Fruit fly (Drosophila melanogaster) whole organism, embryonic: ENCODE measurements around the gene Top3alpha.

Experiments used
- B-H2 ChIP-seq: fragments of 200-800 bp; sonication (Bioruptor generic); optimal IDR thresholded peaks from 2 replicates; lab custom pipeline; 2018; ENCODE audit warnings: missing biosample characterization, mild to moderate bottlenecking, missing genetic modification characterization
- Bdp1 ChIP-seq: fragments of 200-800 bp; sonication (Bioruptor generic); optimal IDR thresholded peaks from 3 replicates; lab custom pipeline; 2016; ENCODE audit warnings: missing biosample characterization, missing genetic modification characterization
- Blimp-1 ChIP-seq: fragments of 200-800 bp; sonication (Bioruptor generic); optimal IDR thresholded peaks from 3 replicates; lab custom pipeline; 2018; ENCODE audit warnings: missing biosample characterization, missing genetic modification characterization, mild to moderate bottlenecking, moderate library complexity, missing genetic modification reagents
- C15 ChIP-seq: fragments of 200-800 bp; sonication (Bioruptor generic); IDR thresholded peaks from 3 replicates; pipeline ENCODE4 v1.3.6; 2022; ENCODE audit warnings: missing biosample characterization, missing genetic modification characterization
- CG10209 ChIP-seq: fragments of 200-800 bp; sonication (Bioruptor generic); optimal IDR thresholded peaks from 3 replicates; lab custom pipeline; 2017; ENCODE audit warnings: missing biosample characterization, mild to moderate bottlenecking, missing genetic modification characterization, missing genetic modification reagents
- CG10274 ChIP-seq: fragments of 200-800 bp; sonication (Bioruptor generic); optimal IDR thresholded peaks from 3 replicates; lab custom pipeline; 2017; ENCODE audit warnings: missing biosample characterization, mild to moderate bottlenecking, missing genetic modification characterization
- CG10979 ChIP-seq: fragments of 200-800 bp; sonication (Bioruptor generic); optimal IDR thresholded peaks from 2 replicates; lab custom pipeline; 2018; ENCODE audit warnings: missing biosample characterization, mild to moderate bottlenecking, missing genetic modification characterization, moderate library complexity
- CG11247 ChIP-seq: fragments of 200-800 bp; sonication (Bioruptor generic); IDR thresholded peaks from 2 replicates; pipeline ENCODE4 v1.3.6; 2022; ENCODE audit warnings: missing biosample characterization, missing genetic modification characterization
- CG11398 ChIP-seq: fragments of 200-800 bp; sonication (Bioruptor generic); optimal IDR thresholded peaks from 2 replicates; lab custom pipeline; 2016; ENCODE audit warnings: missing biosample characterization, missing genetic modification characterization
- CG12236 ChIP-seq: fragments of 200-800 bp; sonication (Bioruptor generic); optimal IDR thresholded peaks from 2 replicates; lab custom pipeline; 2016; ENCODE audit warnings: missing biosample characterization, missing genetic modification characterization
- CG17802 ChIP-seq: fragments of 200-800 bp; sonication (Bioruptor generic); optimal IDR thresholded peaks from 2 replicates; lab custom pipeline; 2018; ENCODE audit warnings: missing biosample characterization, mild to moderate bottlenecking, missing genetic modification characterization, moderate library complexity
- CG3163 ChIP-seq: fragments of 200-800 bp; sonication (Bioruptor generic); optimal IDR thresholded peaks from 3 replicates; lab custom pipeline; 2016; ENCODE audit warnings: missing biosample characterization, missing genetic modification characterization
- CG3407 ChIP-seq: fragments of 200-800 bp; sonication (Bioruptor generic); optimal IDR thresholded peaks from 2 replicates; lab custom pipeline; 2018; ENCODE audit warnings: missing biosample characterization, mild to moderate bottlenecking, missing genetic modification characterization
- CG34422 ChIP-seq: fragments of 200-800 bp; sonication (Bioruptor generic); IDR thresholded peaks from 3 replicates; pipeline ENCODE4 v1.3.6; 2022; ENCODE audit warnings: missing biosample characterization, missing genetic modification characterization
- CG3995 ChIP-seq: fragments of 200-800 bp; sonication (Bioruptor generic); optimal IDR thresholded peaks from 3 replicates; lab custom pipeline; 2016; ENCODE audit warnings: missing biosample characterization, missing genetic modification characterization
- CG8359 ChIP-seq: fragments of 200-800 bp; sonication (Bioruptor generic); optimal IDR thresholded peaks from 2 replicates; lab custom pipeline; 2017; ENCODE audit warnings: missing biosample characterization, mild to moderate bottlenecking, missing genetic modification characterization, borderline replicate concordance
- D19A ChIP-seq: fragments of 200-800 bp; optimal IDR thresholded peaks from 3 replicates; lab custom pipeline; 2019; ENCODE audit warnings: missing biosample characterization, mild to moderate bottlenecking, missing genetic modification characterization, moderate library complexity
- D19B ChIP-seq: fragments of 200-800 bp; sonication (Bioruptor generic); optimal IDR thresholded peaks from 2 replicates; lab custom pipeline; 2017; ENCODE audit warnings: missing biosample characterization, mild to moderate bottlenecking, missing genetic modification characterization
- Dbx ChIP-seq: fragments of 200-800 bp; sonication (Bioruptor generic); IDR thresholded peaks from 3 replicates; pipeline ENCODE4 v1.3.6; 2022; ENCODE audit warnings: missing biosample characterization, missing genetic modification characterization
- Dp ChIP-seq: fragments of 200-800 bp; sonication (Bioruptor generic); optimal IDR thresholded peaks from 2 replicates; lab custom pipeline; 2018; ENCODE audit warnings: missing biosample characterization, mild to moderate bottlenecking, missing genetic modification characterization, moderate library complexity
- Dref ChIP-seq: fragments of 200-800 bp; sonication (Bioruptor generic); IDR thresholded peaks from 2 replicates; pipeline ENCODE4 v1.3.6; 2022; ENCODE audit warnings: missing biosample characterization, missing genetic modification characterization
- E2f2 ChIP-seq: fragments of 200-800 bp; sonication (Bioruptor generic); IDR thresholded peaks from 2 replicates; pipeline ENCODE4 v1.3.6; 2022; ENCODE audit warnings: missing biosample characterization, missing genetic modification characterization
- HLHmδ ChIP-seq: fragments of 200-800 bp; sonication (Bioruptor generic); optimal IDR thresholded peaks from 2 replicates; lab custom pipeline; 2018; ENCODE audit warnings: missing biosample characterization, mild to moderate bottlenecking, missing genetic modification characterization, moderate library complexity
- HmgD ChIP-seq: fragments of 200-800 bp; sonication (Bioruptor generic); optimal IDR thresholded peaks from 3 replicates; lab custom pipeline; 2016; ENCODE audit warnings: missing biosample characterization, missing genetic modification characterization
- Hmx ChIP-seq: fragments of 200-800 bp; sonication (Bioruptor generic); optimal IDR thresholded peaks from 2 replicates; lab custom pipeline; 2016; ENCODE audit warnings: missing biosample characterization, missing genetic modification characterization
- Lhr ChIP-seq: fragments of 200-800 bp; sonication (Bioruptor generic); optimal IDR thresholded peaks from 3 replicates; lab custom pipeline; 2017; ENCODE audit warnings: mild to moderate bottlenecking, missing biosample characterization, missing genetic modification reagents, missing genetic modification characterization
- Lim3 ChIP-seq: fragments of 200-800 bp; sonication (Bioruptor generic); IDR thresholded peaks from 2 replicates; pipeline ENCODE4 v1.3.6; 2022; ENCODE audit warnings: missing biosample characterization, missing genetic modification characterization
- MBD-R2 ChIP-seq: fragments of 200-800 bp; sonication (Bioruptor generic); IDR thresholded peaks from 2 replicates; pipeline ENCODE4 v1.3.6; 2022; ENCODE audit warnings: missing biosample characterization, missing genetic modification characterization
- MESR4 ChIP-seq: fragments of 200-800 bp; sonication (Bioruptor generic); optimal IDR thresholded peaks from 2 replicates; lab custom pipeline; 2018; ENCODE audit warnings: missing biosample characterization, mild to moderate bottlenecking, missing genetic modification characterization, moderate library complexity
- NC2α ChIP-seq: fragments of 200-800 bp; sonication (Bioruptor generic); optimal IDR thresholded peaks from 2 replicates; lab custom pipeline; 2016; ENCODE audit warnings: missing biosample characterization, missing genetic modification characterization
- Nf-YC ChIP-seq: fragments of 200-800 bp; optimal IDR thresholded peaks from 3 replicates; lab custom pipeline; 2019; ENCODE audit warnings: missing biosample characterization, mild to moderate bottlenecking, missing genetic modification characterization, moderate library complexity
- amos ChIP-seq: fragments of 200-800 bp; sonication (Bioruptor generic); IDR thresholded peaks from 2 replicates; pipeline ENCODE4 v1.3.6; 2022; ENCODE audit warnings: missing biosample characterization, missing genetic modification characterization; ENCODE audit not compliant: partially characterized antibody
- bcd ChIP-seq: fragments of 200-800 bp; sonication (Bioruptor generic); optimal IDR thresholded peaks from 2 replicates; lab custom pipeline; 2017; ENCODE audit warnings: missing biosample characterization, mild to moderate bottlenecking, missing genetic modification characterization
- cad ChIP-seq: fragments of >200 bp; optimal IDR thresholded peaks from 2 replicates; lab custom pipeline; 2017; ENCODE audit warnings: missing biosample characterization, missing genetic modification characterization
- chinmo ChIP-seq: fragments of 200-800 bp; sonication (Bioruptor generic); IDR thresholded peaks from 4 replicates; pipeline ENCODE4 v1.3.6; 2022; ENCODE audit warnings: missing biosample characterization, missing genetic modification characterization; ENCODE audit not compliant: partially characterized antibody
- croc ChIP-seq: fragments of 200-800 bp; sonication (Bioruptor generic); conservative IDR thresholded peaks from 3 replicates; pipeline ENCODE4 v1.3.6; 2022; ENCODE audit warnings: missing biosample characterization, missing genetic modification characterization
- cwo ChIP-seq: fragments of 200-800 bp; sonication (Bioruptor generic); optimal IDR thresholded peaks from 3 replicates; lab custom pipeline; 2017; ENCODE audit warnings: missing biosample characterization, missing genetic modification characterization, mild to moderate bottlenecking, moderate library complexity, missing genetic modification reagents
- emc ChIP-seq: fragments of 200-800 bp; sonication (Bioruptor generic); optimal IDR thresholded peaks from 2 replicates; lab custom pipeline; 2016; ENCODE audit warnings: missing biosample characterization, missing genetic modification characterization
- ftz-f1 ChIP-seq: fragments of 200-800 bp; sonication (Bioruptor generic); optimal IDR thresholded peaks from 2 replicates; lab custom pipeline; 2016; ENCODE audit warnings: missing biosample characterization, missing genetic modification characterization
- kay ChIP-seq: fragments of 200-800 bp; sonication (Bioruptor generic); optimal IDR thresholded peaks from 2 replicates; lab custom pipeline; 2016; ENCODE audit warnings: missing biosample characterization, missing genetic modification characterization
- ro ChIP-seq: fragments of 200-800 bp; sonication (Bioruptor generic); IDR thresholded peaks from 2 replicates; pipeline ENCODE4 v1.3.6; 2022; ENCODE audit warnings: missing biosample characterization, missing genetic modification characterization
- sens ChIP-seq: fragments of 200-800 bp; sonication (Bioruptor generic); peaks from one replicate; lab custom pipeline; 2016; ENCODE audit warnings: missing biosample characterization, missing genetic modification characterization
- sqz ChIP-seq: fragments of 200-800 bp; sonication (Bioruptor generic); optimal IDR thresholded peaks from 3 replicates; lab custom pipeline; 2018; ENCODE audit warnings: missing biosample characterization, mild to moderate bottlenecking, missing genetic modification characterization
- stwl ChIP-seq: fragments of 200-800 bp; sonication (Bioruptor generic); optimal IDR thresholded peaks from 3 replicates; lab custom pipeline; 2018; ENCODE audit warnings: missing biosample characterization, mild to moderate bottlenecking, missing genetic modification characterization, moderate library complexity
- tgo ChIP-seq: fragments of 200-800 bp; sonication (Bioruptor generic); IDR thresholded peaks from 3 replicates; pipeline ENCODE4 v1.3.6; 2022; ENCODE audit warnings: missing biosample characterization, missing genetic modification characterization
- tna ChIP-seq: fragments of 200-800 bp; sonication (Bioruptor generic); IDR thresholded peaks from 2 replicates; pipeline ENCODE4 v1.3.6; 2022; ENCODE audit warnings: missing biosample characterization, missing genetic modification characterization; ENCODE audit not compliant: partially characterized antibody
- trh ChIP-seq: fragments of 200-800 bp; sonication (Bioruptor generic); optimal IDR thresholded peaks from 2 replicates; lab custom pipeline; 2016; ENCODE audit warnings: missing biosample characterization, missing genetic modification characterization
- vvl ChIP-seq: fragments of 200-800 bp; sonication (Bioruptor generic); IDR thresholded peaks from 2 replicates; pipeline ENCODE4 v1.3.6; 2022; ENCODE audit warnings: missing biosample characterization, missing genetic modification characterization

The Top3alpha gene

dm6 chr2L:19530092-19530491, 32.1 kb downstream of the Top3alpha start, which contains the start of gene CG10165 (continued):
- TF ChIP-seq tna (GFP tag; lab: Robert Waterston, UW) (no peak), C15 (GFP tag; lab: Robert Waterston, UW) (no peak), CG11398 (GFP tag; lab: Kevin White, UChicago) (no peak), chinmo (GFP tag; lab: Robert Waterston, UW) (no peak), CG11247 (GFP tag; lab: Robert Waterston, UW) (no peak), Blimp-1 (GFP tag; lab: Kevin White, UChicago) (no peak), MBD-R2 (GFP tag; lab: Robert Waterston, UW) (peak; percentile 83), CG3163 (GFP tag; lab: Kevin White, UChicago) (no peak), B-H2 (GFP tag; lab: Kevin White, UChicago) (peak; percentile 23), sqz (GFP tag; lab: Kevin White, UChicago) (no peak), E2f2 (GFP tag; lab: Robert Waterston, UW) (0 out of 2 replicates have a peak, but pooled peaks have one; percentile 12)

- peak; percentile 95; the same call in 2 of the 3 replicates for TF ChIP-seq CG34422 (GFP tag; lab: Robert Waterston, UW)
- peak; percentile 49 for TF ChIP-seq trh (GFP tag; lab: Kevin White, UChicago)
- TF ChIP-seq kay, result peak; percentile 36
- peak; percentile 70 for TF ChIP-seq HmgD (GFP tag; lab: Kevin White, UChicago)
- TF ChIP-seq CG10979 (tag; lab: Kevin White, UChicago), result peak; percentile 84
- peak; percentile 35; the same call in 1 of the 2 replicates for TF ChIP-seq Dref (GFP tag; lab: Robert Waterston, UW)
- 0 out of 3 replicates have a peak, but pooled peaks have one; percentile 22 for TF ChIP-seq C15 (GFP tag; lab: Robert Waterston, UW)
- peak; percentile 77; the same call in 2 of the 3 replicates for TF ChIP-seq Dbx
- TF ChIP-seq CG8359, result peak; percentile 42
- peak; percentile 44 for TF ChIP-seq Lhr (GFP tag; lab: Kevin White, UChicago)
- peak; percentile 40; the same call in 1 of the 2 replicates for TF ChIP-seq ro (GFP tag; lab: Robert Waterston, UW)
- TF ChIP-seq cad (GFP tag; lab: Kevin White, UChicago), result no peak
- TF ChIP-seq stwl (tag; lab: Kevin White, UChicago), result peak; percentile 85
- peak; percentile 23 for TF ChIP-seq HLHmδ (GFP tag; lab: Kevin White, UChicago)
- peak; percentile 55 for TF ChIP-seq CG12236 (GFP tag; lab: Kevin White, UChicago)
- peak; percentile 66 for TF ChIP-seq CG3407 (GFP tag; lab: Kevin White, UChicago)
- TF ChIP-seq bcd (GFP tag; lab: Kevin White, UChicago), result peak; percentile 85
- TF ChIP-seq Nf-YC (tag; lab: Kevin White, UChicago), result peak; percentile 51
- TF ChIP-seq CG10274, result peak; percentile 24
- peak; percentile 59 for TF ChIP-seq CG17802 (tag; lab: Kevin White, UChicago)
- TF ChIP-seq D19B, result peak; percentile 47
- TF ChIP-seq cwo, result peak; percentile 58
- TF ChIP-seq Dp (GFP tag; lab: Kevin White, UChicago), result peak; percentile 47
- TF ChIP-seq emc (GFP tag; lab: Kevin White, UChicago), result peak; percentile 28
- TF ChIP-seq D19A (tag; lab: Kevin White, UChicago), result peak; percentile 75
- TF ChIP-seq Bdp1 (GFP tag; lab: Kevin White, UChicago), result peak; percentile 70
- TF ChIP-seq tgo (GFP tag; lab: Robert Waterston, UW), result peak; percentile 75
- TF ChIP-seq NC2α, result peak; percentile 76
- TF ChIP-seq Lim3 (GFP tag; lab: Robert Waterston, UW), result no peak
- peak; percentile 51 for TF ChIP-seq CG3995
- TF ChIP-seq chinmo (GFP tag; lab: Robert Waterston, UW), result 0 out of 4 replicates have a peak, but pooled peaks have one; percentile 46
- TF ChIP-seq MESR4, result peak; percentile 57
- peak; percentile 39 for TF ChIP-seq ftz-f1 (GFP tag; lab: Kevin White, UChicago)
- TF ChIP-seq CG10209, result peak; percentile 76
- TF ChIP-seq Hmx (GFP tag; lab: Kevin White, UChicago), result peak; percentile 54
- TF ChIP-seq sens (GFP tag; lab: Kevin White, UChicago), result peak; percentile 97
- TF ChIP-seq vvl (GFP tag; lab: Robert Waterston, UW), result peak; percentile 87
- TF ChIP-seq amos (GFP tag; lab: Robert Waterston, UW), result no peak; the same call in 1 of the 2 replicates
- TF ChIP-seq croc (GFP tag; lab: Robert Waterston, UW), result peak; percentile 46; the same call in 2 of the 3 replicates
Observed at dm6 chr2L:19533247-19533646, 35.3 kb downstream of the Top3alpha start, which contains the start of gene CG33116. TSS of gene CG33116 (plus strand) at chr2L:19533479.
